Worm (Caenorhabditis elegans) whole organism, L1 larva: ENCODE results near the gene ZK354.8.
"Not testable (repeated sequence)": the region's sequence is repeated elsewhere in the genome, so short reads cannot be mapped to it uniquely, and the experiment has no call there.

Experiments used
- C34B4.2 ChIP-seq: sonication (generic microtip); optimal IDR thresholded peaks from 2 replicates; lab custom pipeline; 2017; ENCODE audit warnings: mild to moderate bottlenecking, missing genetic modification characterization, missing compliant biosample characterization
- alr-1 ChIP-seq: fragments of 200-800 bp; sonication (Bioruptor generic); optimal IDR thresholded peaks from 2 replicates; lab custom pipeline; 2018; ENCODE audit warnings: borderline replicate concordance, mild to moderate bottlenecking, missing genetic modification characterization, missing compliant biosample characterization
- lin-13 ChIP-seq: fragments of 150-350 bp; optimal IDR thresholded peaks from 2 replicates; lab custom pipeline; 2014; ENCODE audit warnings: missing biosample characterization, missing genetic modification reagents, missing genetic modification characterization
- lin-14 ChIP-seq: fragments of 200-800 bp; sonication (Bioruptor generic); optimal IDR thresholded peaks from 2 replicates; lab custom pipeline; 2018; ENCODE audit warnings: mild to moderate bottlenecking, missing genetic modification characterization, moderate library complexity, missing compliant biosample characterization
- lin-35 ChIP-seq, 2 experiments: fragments of 150-350 bp; optimal IDR thresholded peaks; 2 replicates each; lab custom pipeline; 2014; ENCODE audit warnings: missing biosample characterization in 2 of 2, missing genetic modification characterization in 2 of 2, missing genetic modification reagents in 2 of 2
- lsy-2 ChIP-seq, 2 experiments: fragments of 150-350 bp; optimal IDR thresholded peaks; 2 replicates each; lab custom pipeline; 2014; ENCODE audit warnings: missing biosample characterization in 2 of 2, missing genetic modification characterization in 2 of 2
- nhr-237 ChIP-seq: fragments of 150-350 bp; optimal IDR thresholded peaks from 2 replicates; lab custom pipeline; 2014; ENCODE audit warnings: missing biosample characterization, missing genetic modification characterization
- snu-23 ChIP-seq: sonication (generic microtip); optimal IDR thresholded peaks from 2 replicates; lab custom pipeline; 2016; ENCODE audit warnings: missing genetic modification characterization, missing compliant biosample characterization
- swsn-7 ChIP-seq: sonication (generic microtip); optimal IDR thresholded peaks from 2 replicates; lab custom pipeline; 2016; ENCODE audit warnings: missing genetic modification characterization, missing compliant biosample characterization
- tbx-2 ChIP-seq: sonication (generic microtip); optimal IDR thresholded peaks from 2 replicates; lab custom pipeline; 2016; ENCODE audit warnings: missing genetic modification characterization, missing compliant biosample characterization
- unc-86 ChIP-seq: sonication (generic microtip); optimal IDR thresholded peaks from 2 replicates; lab custom pipeline; 2016; ENCODE audit warnings: missing genetic modification characterization, missing compliant biosample characterization

Gene ZK354.8

ce11 chrIV:5260289-5260688, 45.7 kb downstream of the ZK354.8 start, which contains the start of gene msp-19:
Gene msp-19 (plus strand): TSS chrIV:5260589.
- not testable (repeated sequence) for TF ChIP-seq alr-1 (tag; lab: Kevin White, UChicago); lin-14 (GFP tag; lab: Kevin White, UChicago); nhr-237 (tag; lab: Kevin White, UChicago)

ce11 chrIV:5258385-5258784, 47.6 kb downstream of the ZK354.8 start, which contains the start of gene ttbk-2.1:
Gene ttbk-2.1 (plus strand): TSS chrIV:5258685.
- TF ChIP-seq tbx-2 (tag; lab: Kevin White, UChicago); swsn-7; lsy-2 (tag; optimal IDR thresholded peaks at IDR 0.05; lab: Kevin White, UChicago): not testable (repeated sequence)

ce11 chrIV:5256731-5257130, 49.2 kb downstream of the ZK354.8 start, which contains the start of gene F36H12.9:
Gene F36H12.9 (plus strand): TSS chrIV:5257031.
- not testable (repeated sequence) for TF ChIP-seq lin-35 (GFP tag; optimal IDR thresholded peaks at IDR 0.05; lab: Kevin White, UChicago); snu-23 (GFP tag; lab: Kevin White, UChicago); lin-13 (GFP tag; lab: Kevin White, UChicago)

ce11 chrIV:5254678-5255077, 51.3 kb downstream of the ZK354.8 start, which contains the start of gene F36H12.10:
Gene F36H12.10 (minus strand): TSS chrIV:5254778.
- TF ChIP-seq C34B4.2 (tag; lab: Kevin White, UChicago); unc-86; swsn-7: not testable (repeated sequence)
